Fruit fly (Drosophila melanogaster) S2 (cell line): ENCODE results near the gene CG16972.

ENCODE experiments used
- CG8478 ChIP-seq: fragments of >200 bp; optimal IDR thresholded peaks from 2 replicates; lab custom pipeline; 2018
- CTCF ChIP-seq, 2 experiments: fragments of >200 bp; optimal IDR thresholded peaks; 2 replicates each; lab custom pipeline; 2018

DNA sequence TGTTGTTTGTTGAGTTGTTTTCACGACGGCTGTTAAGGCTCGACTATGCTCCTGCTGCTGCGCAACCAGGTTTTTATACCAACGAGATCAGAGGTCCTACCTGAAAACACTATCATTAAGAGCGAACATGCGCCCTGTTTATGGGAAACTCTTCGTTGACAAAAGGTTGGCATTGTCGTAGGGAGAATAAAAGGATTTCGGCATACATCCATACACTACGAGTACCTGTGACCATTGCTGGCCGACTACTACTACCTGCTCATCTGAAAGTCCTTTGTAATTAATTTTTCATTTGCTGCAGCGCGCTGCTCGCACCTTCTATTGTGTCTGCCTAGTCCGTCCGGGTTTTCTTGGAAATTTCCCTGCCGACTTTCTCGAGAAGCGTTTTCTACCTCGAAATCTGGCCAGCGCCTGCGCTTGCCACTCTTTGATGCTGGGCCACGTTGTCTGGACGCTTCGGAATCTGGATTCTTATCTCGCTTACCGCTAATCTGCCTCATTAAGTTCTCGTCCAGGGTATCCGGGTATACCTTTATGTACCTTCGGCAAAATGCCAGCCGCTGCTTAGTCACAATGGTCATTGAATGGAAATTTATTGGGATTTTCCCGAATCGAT, 22.2 kb upstream of the CG16972 start, which contains the start of gene CG15480:
- TF ChIP-seq CTCF (optimal IDR thresholded peaks at IDR 0.05; lab: Kevin White, UChicago) (no peak), CG8478 (lab: Kevin White, UChicago) (no peak)
